Fruit fly (Drosophila melanogaster): ENCODE results near the gene CG43678.

DNA sequence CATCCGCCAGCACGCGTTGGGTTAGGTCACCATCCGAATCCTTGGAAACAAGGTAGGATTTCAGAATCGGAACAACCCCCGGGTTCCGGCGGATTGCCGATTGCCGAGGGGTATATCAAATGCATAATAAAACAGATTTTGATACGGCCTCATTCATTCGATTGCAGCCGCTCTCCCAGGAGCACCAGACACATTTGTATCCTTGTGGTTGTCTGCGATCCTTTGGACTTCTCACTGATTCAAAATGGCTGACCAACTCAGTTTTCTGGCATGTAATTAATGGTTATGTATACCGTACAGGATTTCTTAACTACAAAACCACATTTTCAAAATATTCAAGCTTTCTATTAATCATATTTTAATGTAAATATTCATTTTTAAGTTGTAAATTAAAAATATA, 1.7 kb downstream of the CG43678 start:
- TF ChIP-seq cnc (optimal IDR thresholded peaks at IDR 0.05) (no peak), Hr96 (GFP tag; optimal IDR thresholded peaks at IDR 0.05) (no peak), Clk (GFP tag; optimal IDR thresholded peaks at IDR 0.05) (no peak), CG1620 (GFP tag; optimal IDR thresholded peaks at IDR 0.05) (no peak), CG11617 (GFP tag; optimal IDR thresholded peaks at IDR 0.05) (no peak), CG12768 (GFP tag; optimal IDR thresholded peaks at IDR 0.05) (no peak), Crg-1 (GFP tag; optimal IDR thresholded peaks at IDR 0.05) (no peak), CG14711 (tag; optimal IDR thresholded peaks at IDR 0.05) (no peak)

Data from whole organism, adult.